Worm (Caenorhabditis elegans) whole organism, L3 larva: ENCODE measurements around the gene Y50D7A.3.

ENCODE experiments used
- R02D3.7 ChIP-seq: fragments of 150-350 bp; optimal IDR thresholded peaks from 2 replicates; lab custom pipeline; 2014; ENCODE audit warnings: missing biosample characterization, missing genetic modification characterization
- ZK546.5 ChIP-seq: sonication (generic microtip); optimal IDR thresholded peaks from 2 replicates; lab custom pipeline; 2017; ENCODE audit warnings: missing biosample characterization, missing genetic modification characterization
- aly-2 ChIP-seq: fragments of 150-350 bp; optimal IDR thresholded peaks from 2 replicates; lab custom pipeline; 2014; ENCODE audit warnings: missing biosample characterization, missing genetic modification characterization
- ceh-16 ChIP-seq: sonication (generic microtip); optimal IDR thresholded peaks from 2 replicates; lab custom pipeline; 2017; ENCODE audit warnings: missing biosample characterization, missing genetic modification characterization
- ceh-28 ChIP-seq: fragments of 150-350 bp; optimal IDR thresholded peaks from 2 replicates; lab custom pipeline; 2014; ENCODE audit warnings: missing biosample characterization, missing genetic modification reagents, missing genetic modification characterization
- ceh-9 ChIP-seq: sonication (generic microtip); optimal IDR thresholded peaks from 2 replicates; lab custom pipeline; 2018; ENCODE audit warnings: missing biosample characterization, missing genetic modification characterization
- daf-12 ChIP-seq: fragments of 150-350 bp; optimal IDR thresholded peaks from 2 replicates; lab custom pipeline; 2014; ENCODE audit warnings: missing biosample characterization, missing genetic modification reagents, missing genetic modification characterization
- egl-27 ChIP-seq: sonication (generic microtip); optimal IDR thresholded peaks from 4 replicates; lab custom pipeline; 2017; ENCODE audit warnings: missing biosample characterization, missing genetic modification reagents, missing genetic modification characterization
- egl-5 ChIP-seq: fragments of 150-350 bp; optimal IDR thresholded peaks from 2 replicates; lab custom pipeline; 2017; ENCODE audit warnings: missing biosample characterization, missing genetic modification reagents, missing genetic modification characterization, inconsistent platforms
- elt-1 ChIP-seq: fragments of 150-350 bp; optimal IDR thresholded peaks from 2 replicates; lab custom pipeline; 2014; ENCODE audit warnings: missing biosample characterization, missing genetic modification characterization
- elt-2 ChIP-seq: sonication (generic microtip); optimal IDR thresholded peaks from 2 replicates; lab custom pipeline; 2016; ENCODE audit warnings: missing genetic modification reagents, mild to moderate bottlenecking, missing genetic modification characterization, missing compliant biosample characterization
- elt-3 ChIP-seq, 3 experiments: fragments of 150-350 bp in 1 of 3; sonication (generic microtip) in 2 of 3; optimal IDR thresholded peaks; 2 replicates in 2 of 3; 4 replicates in 1 of 3; lab custom pipeline; 2014 to 2017; ENCODE audit warnings: missing biosample characterization in 3 of 3, missing genetic modification characterization in 3 of 3
- eor-1 ChIP-seq, 2 experiments: fragments of 150-350 bp; optimal IDR thresholded peaks; 2 replicates each; lab custom pipeline; 2014 to 2018; ENCODE audit warnings: missing biosample characterization in 2 of 2, missing genetic modification characterization in 2 of 2
- fkh-2 ChIP-seq: fragments of 150-350 bp; optimal IDR thresholded peaks from 2 replicates; lab custom pipeline; 2014; ENCODE audit warnings: missing biosample characterization, missing genetic modification reagents, missing genetic modification characterization
- lin-15B ChIP-seq: fragments of 150-350 bp; optimal IDR thresholded peaks from 2 replicates; lab custom pipeline; 2014; ENCODE audit warnings: missing biosample characterization, missing genetic modification characterization
- lin-39 ChIP-seq: fragments of 150-350 bp; optimal IDR thresholded peaks from 2 replicates; lab custom pipeline; 2018; ENCODE audit warnings: missing biosample characterization, missing genetic modification reagents, missing genetic modification characterization
- lsy-12 ChIP-seq: sonication (generic microtip); optimal IDR thresholded peaks from 2 replicates; lab custom pipeline; 2016; ENCODE audit warnings: mild to moderate bottlenecking, missing genetic modification characterization, missing compliant biosample characterization
- mdl-1 ChIP-seq: fragments of 150-350 bp; optimal IDR thresholded peaks from 2 replicates; lab custom pipeline; 2014; ENCODE audit warnings: missing biosample characterization, missing genetic modification characterization
- mml-1 ChIP-seq: fragments of 150-350 bp; sonication (generic microtip); optimal IDR thresholded peaks from 3 replicates; lab custom pipeline; 2014; ENCODE audit warnings: missing biosample characterization, missing genetic modification characterization
- nfya-1 ChIP-seq: sonication (generic microtip); optimal IDR thresholded peaks from 2 replicates; lab custom pipeline; 2017; ENCODE audit warnings: missing genetic modification characterization, mild to moderate bottlenecking, missing compliant biosample characterization, antibody characterized with exemption, moderate library complexity; ENCODE audit not compliant: insufficient read depth
- nhr-11 ChIP-seq: fragments of 150-350 bp; optimal IDR thresholded peaks from 2 replicates; lab custom pipeline; 2014; ENCODE audit warnings: missing biosample characterization, missing genetic modification characterization
- nhr-12 ChIP-seq: fragments of 150-350 bp; optimal IDR thresholded peaks from 2 replicates; lab custom pipeline; 2014; ENCODE audit warnings: missing biosample characterization, missing genetic modification characterization
- nhr-23 ChIP-seq: fragments of 150-350 bp; optimal IDR thresholded peaks from 2 replicates; lab custom pipeline; 2014; ENCODE audit warnings: missing biosample characterization, missing genetic modification reagents, missing genetic modification characterization
- nhr-237 ChIP-seq: fragments of 150-350 bp; optimal IDR thresholded peaks from 2 replicates; lab custom pipeline; 2014; ENCODE audit warnings: missing biosample characterization, missing genetic modification characterization
- nhr-25 ChIP-seq: sonication (generic microtip); optimal IDR thresholded peaks from 2 replicates; lab custom pipeline; 2017; ENCODE audit warnings: missing biosample characterization, missing genetic modification characterization
- nhr-43 ChIP-seq: sonication (generic microtip); optimal IDR thresholded peaks from 2 replicates; lab custom pipeline; 2016; ENCODE audit warnings: mild to moderate bottlenecking, missing genetic modification characterization, missing compliant biosample characterization; ENCODE audit not compliant: poor library complexity, severe bottlenecking
- nhr-67 ChIP-seq: fragments of 150-350 bp; optimal IDR thresholded peaks from 2 replicates; lab custom pipeline; 2014; ENCODE audit warnings: missing biosample characterization, missing genetic modification characterization
- nhr-76 ChIP-seq: fragments of 150-350 bp; sonication (generic microtip); optimal IDR thresholded peaks from 5 replicates; lab custom pipeline; 2014; ENCODE audit warnings: missing biosample characterization, missing genetic modification characterization
- nhr-77 ChIP-seq: fragments of 150-350 bp; optimal IDR thresholded peaks from 2 replicates; lab custom pipeline; 2014; ENCODE audit warnings: missing biosample characterization, missing genetic modification characterization
- pha-4 ChIP-seq: fragments of 150-350 bp; optimal IDR thresholded peaks from 2 replicates; lab custom pipeline; 2014; ENCODE audit warnings: missing biosample characterization, missing genetic modification reagents, missing genetic modification characterization
- pqm-1 ChIP-seq: fragments of 150-350 bp; optimal IDR thresholded peaks from 2 replicates; lab custom pipeline; 2017; ENCODE audit warnings: missing biosample characterization, missing genetic modification characterization, inconsistent platforms
- skn-1 ChIP-seq: fragments of 150-350 bp; optimal IDR thresholded peaks from 2 replicates; lab custom pipeline; 2014; ENCODE audit warnings: missing biosample characterization, missing genetic modification characterization
- snpc-4 ChIP-seq: fragments of 150-350 bp; optimal IDR thresholded peaks from 2 replicates; lab custom pipeline; 2014; ENCODE audit warnings: missing biosample characterization, missing genetic modification characterization
- unc-39 ChIP-seq: sonication (generic microtip); optimal IDR thresholded peaks from 4 replicates; lab custom pipeline; 2017; ENCODE audit warnings: missing biosample characterization, missing genetic modification characterization
- unc-62 ChIP-seq: fragments of 150-350 bp; sonication (generic microtip); optimal IDR thresholded peaks from 4 replicates; lab custom pipeline; 2014; ENCODE audit warnings: missing biosample characterization, missing genetic modification reagents, missing genetic modification characterization
- zag-1 ChIP-seq: fragments of 150-350 bp; optimal IDR thresholded peaks from 2 replicates; lab custom pipeline; 2014; ENCODE audit warnings: missing biosample characterization, missing genetic modification characterization
- ztf-11 ChIP-seq: fragments of 150-350 bp; optimal IDR thresholded peaks from 2 replicates; lab custom pipeline; 2014; ENCODE audit warnings: missing biosample characterization, missing genetic modification characterization
- ztf-4 ChIP-seq: fragments of 150-350 bp; optimal IDR thresholded peaks from 2 replicates; lab custom pipeline; 2014; ENCODE audit warnings: missing biosample characterization, missing genetic modification characterization

The Y50D7A.3 gene

ce11 chrIII:294527-294926 is 40.2 kb downstream of the Y50D7A.3 start, which contains the start of gene Y50D7A.13:
Gene Y50D7A.13 (minus strand): TSS chrIII:294627.
- TF ChIP-seq nhr-67 (tag; lab: Kevin White, UChicago): no peak
- TF ChIP-seq eor-1 (tag; optimal IDR thresholded peaks at IDR 0.05; lab: Kevin White, UChicago): no peak
- TF ChIP-seq ztf-4 (tag; lab: Kevin White, UChicago): no peak
- TF ChIP-seq snpc-4 (tag; lab: Kevin White, UChicago): no peak
- no peak for TF ChIP-seq ceh-28
- TF ChIP-seq mml-1 (tag; lab: Kevin White, UChicago): no peak
- TF ChIP-seq ceh-9: no peak
- no peak for TF ChIP-seq nhr-11 (tag; lab: Kevin White, UChicago)
- no peak for TF ChIP-seq mdl-1
- no peak for TF ChIP-seq nhr-23
- TF ChIP-seq R02D3.7: no peak
- TF ChIP-seq ZK546.5 (tag; lab: Kevin White, UChicago): no peak
- TF ChIP-seq ztf-11 (tag; lab: Kevin White, UChicago): no peak
- TF ChIP-seq pqm-1 (tag; lab: Kevin White, UChicago): no peak
- TF ChIP-seq lin-39 (tag; lab: Kevin White, UChicago): no peak
- TF ChIP-seq daf-12 (tag; lab: Kevin White, UChicago): no peak
- TF ChIP-seq lin-15B: no peak
- TF ChIP-seq elt-3 (tag; optimal IDR thresholded peaks at IDR 0.05; lab: Kevin White, UChicago): no peak
- no peak for TF ChIP-seq skn-1
- no peak for TF ChIP-seq nhr-237 (tag; lab: Kevin White, UChicago)

DNA sequence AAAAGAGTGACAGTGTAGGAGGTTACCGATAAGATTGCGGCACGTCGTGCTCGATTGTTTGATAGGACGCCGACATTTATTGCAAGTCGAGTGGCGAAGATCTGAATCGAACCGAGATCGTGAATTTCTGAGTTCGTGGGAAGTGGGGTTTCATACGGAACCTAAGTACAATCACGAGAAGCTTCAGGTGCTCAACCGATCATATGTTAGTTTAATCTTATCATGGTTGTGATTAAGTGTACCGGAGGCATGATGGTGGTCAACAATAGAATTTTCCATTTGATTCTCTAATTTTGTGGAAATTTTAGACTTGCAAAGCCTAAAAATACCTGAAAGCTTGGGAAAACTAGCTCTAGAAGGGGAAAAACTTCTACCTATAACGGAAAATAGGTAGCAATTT is 44.1 kb downstream of the Y50D7A.3 start, which contains the start of gene ads-1:
Gene ads-1 (minus strand): TSS at position 101 of the 400 bp plus-strand sequence.
- TF ChIP-seq skn-1: no peak
- no peak for TF ChIP-seq daf-12 (tag; lab: Kevin White, UChicago)
- TF ChIP-seq nhr-12 (tag; lab: Kevin White, UChicago): no peak
- no peak for TF ChIP-seq lin-15B
- no peak for TF ChIP-seq nhr-11 (tag; lab: Kevin White, UChicago)
- TF ChIP-seq nhr-67 (tag; lab: Kevin White, UChicago): no peak
- TF ChIP-seq fkh-2 (tag; lab: Kevin White, UChicago): no peak
- TF ChIP-seq aly-2 (tag; lab: Kevin White, UChicago): no peak
- TF ChIP-seq nhr-76: no peak
- no peak for TF ChIP-seq snpc-4 (tag; lab: Kevin White, UChicago)
- TF ChIP-seq nhr-43 (tag; lab: Kevin White, UChicago): no peak
- TF ChIP-seq elt-2 (tag; lab: Kevin White, UChicago): no peak
- no peak for TF ChIP-seq pqm-1 (tag; lab: Kevin White, UChicago)
- no peak for TF ChIP-seq unc-62 (GFP tag; lab: Kevin White, UChicago)
- TF ChIP-seq zag-1 (tag; lab: Kevin White, UChicago): no peak
- TF ChIP-seq nhr-77 (tag; lab: Kevin White, UChicago): no peak
- TF ChIP-seq egl-27 (tag; lab: Kevin White, UChicago): no peak
- TF ChIP-seq lin-39 (tag; lab: Kevin White, UChicago): no peak

- TF ChIP-seq nfya-1 (tag; lab: Kevin White, UChicago) (no peak), lin-15B (no peak), pha-4 (no peak), egl-5 (no peak), nhr-43 (tag; lab: Kevin White, UChicago) (no peak), elt-2 (tag; lab: Kevin White, UChicago) (peak; percentile 82), pqm-1 (tag; lab: Kevin White, UChicago) (peak; percentile 36), nhr-12 (tag; lab: Kevin White, UChicago) (no peak)
Observed at ce11 chrIII:299220-299619, 44.9 kb downstream of the Y50D7A.3 start.

ce11 chrIII:304564-304963 is 50.2 kb downstream of the Y50D7A.3 start:
- TF ChIP-seq lin-15B (no peak), nhr-43 (tag; lab: Kevin White, UChicago) (no peak), aly-2 (tag; lab: Kevin White, UChicago) (no peak), unc-62 (GFP tag; lab: Kevin White, UChicago) (no peak), nhr-12 (tag; lab: Kevin White, UChicago) (no peak), nhr-23 (no peak), ceh-28 (no peak), nhr-25 (tag; lab: Kevin White, UChicago) (no peak), nfya-1 (tag; lab: Kevin White, UChicago) (no peak), lsy-12 (no peak), ceh-9 (no peak), ceh-16 (tag; lab: Kevin White, UChicago) (no peak), R02D3.7 (no peak), unc-39 (tag; lab: Kevin White, UChicago) (no peak), elt-2 (tag; lab: Kevin White, UChicago) (no peak), elt-1 (tag; lab: Kevin White, UChicago) (no peak), skn-1 (no peak), egl-5 (no peak)
